Fruit fly (Drosophila melanogaster): Measurements from ENCODE around the gene CG34353.

dm6 chr3R:27925971-27926533 is 20.4 kb upstream of the CG34353 start:
- TF ChIP-seq usp (GFP tag; optimal IDR thresholded peaks at IDR 0.05) (no peak), pan (optimal IDR thresholded peaks at IDR 0.05) (no peak), psq (optimal IDR thresholded peaks at IDR 0.05) (no peak), CG8478 (optimal IDR thresholded peaks at IDR 0.05) (no peak), Dll (optimal IDR thresholded peaks at IDR 0.05) (no peak), EcR (GFP tag; optimal IDR thresholded peaks at IDR 0.05) (no peak)

All from whole organism.